Worm (Caenorhabditis elegans): ENCODE results near the gene Y53G8AR.6.
"Not testable (repeated sequence)": the region's sequence is repeated elsewhere in the genome, so short reads cannot be mapped to it uniquely, and the experiment has no call there.

The Y53G8AR.6 gene

ce11 chrIII:3259691-3260090 lies 34.9 kb upstream of the Y53G8AR.6 start, which contains the start of gene Y53G8AM.6:
Gene Y53G8AM.6 (minus strand): TSS chrIII:3259791.
- not testable (repeated sequence) for TF ChIP-seq F13C5.2 (tag; optimal IDR thresholded peaks at IDR 0.05); tbx-11 (GFP tag; IDR thresholded peaks at IDR 0.05); pes-1 (GFP tag; IDR thresholded peaks at IDR 0.05)

DNA sequence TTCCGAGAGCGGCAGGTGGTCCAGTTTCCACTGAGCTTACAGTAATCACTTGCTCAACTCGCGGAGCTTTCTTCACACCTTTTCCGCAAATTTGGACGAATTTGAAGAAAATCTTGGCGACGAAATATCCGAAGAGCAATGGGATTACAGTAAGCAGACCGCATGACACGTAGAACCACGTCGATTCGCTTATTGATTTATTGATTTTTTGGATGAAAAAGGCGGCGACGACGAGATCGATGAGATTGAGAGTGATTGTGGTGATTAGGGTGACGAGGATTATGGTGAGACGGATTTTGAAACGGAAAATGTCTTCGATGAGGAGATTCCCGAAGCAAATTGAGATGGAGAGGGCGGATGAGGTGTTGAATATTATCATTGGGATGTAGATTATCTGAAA lies 30.8 kb upstream of the Y53G8AR.6 start:
- no peak for TF ChIP-seq tbx-11 (GFP tag; IDR thresholded peaks at IDR 0.05)
- TF ChIP-seq F13C5.2 (tag; optimal IDR thresholded peaks at IDR 0.05): no peak
- no peak for TF ChIP-seq scrt-1 (GFP tag; IDR thresholded peaks at IDR 0.05)
- TF ChIP-seq hmg-4 (GFP tag; optimal IDR thresholded peaks at IDR 0.05): no peak

DNA sequence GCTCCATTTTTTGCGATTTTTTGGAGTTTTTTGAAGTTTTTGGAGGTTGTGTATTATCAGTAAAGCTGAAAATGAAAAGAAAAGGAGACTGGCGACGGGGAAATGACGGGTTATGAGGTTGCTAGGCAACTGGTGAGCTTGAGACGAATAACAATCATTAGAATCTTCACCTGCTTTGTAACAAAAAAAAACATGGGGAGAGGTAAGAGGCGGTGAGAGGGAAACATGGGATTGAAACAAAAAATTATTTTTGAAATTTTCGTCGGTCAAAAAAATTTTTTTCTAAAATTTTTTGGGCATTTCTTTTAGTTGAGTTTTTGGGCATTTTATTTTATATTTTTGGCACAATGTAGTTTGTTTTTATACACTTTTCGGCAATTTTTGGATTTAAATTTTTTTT lies 27.9 kb upstream of the Y53G8AR.6 start, which contains the start of gene Y53G8AM.7:
Y53G8AM.7 (minus strand) TSS at position 101 of the 400 bp plus-strand sequence.
- TF ChIP-seq tra-4 (tag; optimal IDR thresholded peaks at IDR 0.05) (no peak), scrt-1 (GFP tag; IDR thresholded peaks at IDR 0.05) (no peak), B0310.2 (tag; optimal IDR thresholded peaks at IDR 0.05) (no peak), hmg-4 (GFP tag; optimal IDR thresholded peaks at IDR 0.05) (no peak)

DNA sequence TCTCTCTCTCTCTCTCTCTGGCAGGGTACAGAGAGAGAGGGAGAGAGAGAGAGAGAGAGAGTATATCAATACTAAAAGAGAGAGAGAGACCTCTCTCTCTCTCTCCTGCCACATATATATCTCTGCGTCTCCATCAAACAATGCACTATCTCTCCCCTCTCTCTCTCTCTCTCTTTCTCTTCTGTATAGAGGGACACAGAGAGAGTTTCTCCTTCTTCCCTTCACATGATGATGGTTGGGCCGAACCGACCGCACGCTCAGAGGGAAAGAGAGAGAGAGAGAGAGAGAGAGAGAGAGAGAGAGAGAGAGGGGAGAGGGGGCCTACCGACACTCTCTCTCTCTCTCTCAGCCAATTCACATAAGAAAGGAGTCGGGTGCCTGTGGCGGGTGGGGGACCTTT lies 22.9 kb upstream of the Y53G8AR.6 start:
- peak; percentile 52 for TF ChIP-seq F13C5.2 (tag; optimal IDR thresholded peaks at IDR 0.05)
- peak; percentile 56; the same call in 1 of the 2 replicates for TF ChIP-seq sea-1 (GFP tag; conservative IDR thresholded peaks at IDR 0.05)
- TF ChIP-seq B0310.2 (tag; optimal IDR thresholded peaks at IDR 0.05): no peak

ce11 chrIII:3273141-3273540 lies 21.4 kb upstream of the Y53G8AR.6 start:
- TF ChIP-seq F13C5.2 (tag; optimal IDR thresholded peaks at IDR 0.05) (peak; percentile 6), tra-4 (tag; optimal IDR thresholded peaks at IDR 0.05) (no peak), tbx-11 (GFP tag; IDR thresholded peaks at IDR 0.05) (no peak)

DNA sequence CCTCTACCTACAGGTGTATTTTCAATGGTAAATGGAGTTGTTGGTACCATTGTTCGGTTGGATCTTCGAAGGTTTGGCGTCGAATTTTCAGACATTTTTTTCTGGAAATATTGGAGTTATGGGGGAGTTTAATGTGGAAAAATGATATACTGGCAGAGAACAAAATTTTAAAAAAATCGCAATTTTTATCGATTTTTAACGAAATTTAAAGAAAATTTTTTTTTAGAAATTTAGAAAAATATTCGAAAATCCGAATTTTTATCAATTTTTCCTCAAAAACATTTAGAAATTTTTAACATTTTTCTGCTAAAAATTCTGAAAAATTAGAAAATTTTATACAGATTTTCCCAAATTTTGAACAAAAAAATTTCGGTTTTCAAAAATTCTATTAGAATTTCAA lies 15.9 kb upstream of the Y53G8AR.6 start, which contains the start of gene Y53G8AM.8:
Y53G8AM.8 (minus strand) TSS at position 101 of the 400 bp plus-strand sequence.
- no peak for TF ChIP-seq pes-1 (GFP tag; IDR thresholded peaks at IDR 0.05)
- no peak for TF ChIP-seq tra-4 (tag; optimal IDR thresholded peaks at IDR 0.05)
- no peak for TF ChIP-seq ceh-36 (tag; optimal IDR thresholded peaks at IDR 0.05)
- TF ChIP-seq sea-1 (GFP tag; conservative IDR thresholded peaks at IDR 0.05): no peak
- TF ChIP-seq hnd-1 (tag; optimal IDR thresholded peaks at IDR 0.05): no peak
- TF ChIP-seq tbx-37 (GFP tag; conservative IDR thresholded peaks at IDR 0.05): no peak
- TF ChIP-seq tbx-11 (GFP tag; IDR thresholded peaks at IDR 0.05): no peak
- TF ChIP-seq flt-1 (GFP tag; IDR thresholded peaks at IDR 0.05): no peak
- no peak for TF ChIP-seq hmbx-1 (tag; optimal IDR thresholded peaks at IDR 0.05)
- no peak for TF ChIP-seq hmg-4 (GFP tag; optimal IDR thresholded peaks at IDR 0.05)
- TF ChIP-seq ama-1 (optimal IDR thresholded peaks at IDR 0.05): no peak
- TF ChIP-seq scrt-1 (GFP tag; IDR thresholded peaks at IDR 0.05): no peak
- no peak for TF ChIP-seq aly-1 (tag; optimal IDR thresholded peaks at IDR 0.05)
- TF ChIP-seq B0310.2 (tag; optimal IDR thresholded peaks at IDR 0.05): no peak
- TF ChIP-seq ceh-13 (GFP tag; optimal IDR thresholded peaks at IDR 0.05): no peak

DNA sequence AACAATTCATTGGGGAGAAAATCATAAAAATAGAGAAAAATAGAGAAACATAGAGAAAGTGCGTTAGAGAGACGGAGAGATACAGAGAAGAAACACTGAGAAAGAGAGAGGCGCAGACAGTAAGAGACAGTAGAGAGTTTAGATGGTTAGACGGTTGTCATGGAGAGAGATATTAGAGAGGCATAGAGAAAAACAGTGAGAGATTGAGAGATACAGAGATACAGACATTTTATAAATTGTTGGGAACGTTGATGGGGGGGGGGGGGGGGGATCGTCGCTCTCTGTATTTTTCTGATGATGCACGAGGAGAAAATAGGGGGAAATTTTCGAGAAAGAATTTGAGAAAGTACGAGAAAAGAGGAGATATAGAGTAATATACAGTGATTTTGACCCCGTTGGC lies 15.2 kb upstream of the Y53G8AR.6 start:
- TF ChIP-seq tbx-11 (GFP tag; IDR thresholded peaks at IDR 0.05): no peak
- no peak for TF ChIP-seq aly-1 (tag; optimal IDR thresholded peaks at IDR 0.05)
- TF ChIP-seq F13C5.2 (tag; optimal IDR thresholded peaks at IDR 0.05): no peak

- no peak for TF ChIP-seq hmbx-1 (tag; optimal IDR thresholded peaks at IDR 0.05)
- no peak for TF ChIP-seq aly-1 (tag; optimal IDR thresholded peaks at IDR 0.05)
- no peak for TF ChIP-seq ceh-13 (GFP tag; optimal IDR thresholded peaks at IDR 0.05)
- TF ChIP-seq tbx-37 (GFP tag; conservative IDR thresholded peaks at IDR 0.05): no peak
- TF ChIP-seq sea-1 (GFP tag; conservative IDR thresholded peaks at IDR 0.05): no peak
- TF ChIP-seq ama-1 (optimal IDR thresholded peaks at IDR 0.05): no peak
- TF ChIP-seq tbx-11 (GFP tag; IDR thresholded peaks at IDR 0.05): no peak
- TF ChIP-seq ets-7 (tag; optimal IDR thresholded peaks at IDR 0.05): no peak
- no peak for TF ChIP-seq F13C5.2 (tag; optimal IDR thresholded peaks at IDR 0.05)
- TF ChIP-seq hnd-1 (tag; optimal IDR thresholded peaks at IDR 0.05): no peak
These were observed 12.6 kb upstream of the Y53G8AR.6 start, which contains the start of gene mfsd-8 for ce11 chrIII:3281860-3282358. Gene mfsd-8 (plus strand): TSS chrIII:3282308.

DNA sequence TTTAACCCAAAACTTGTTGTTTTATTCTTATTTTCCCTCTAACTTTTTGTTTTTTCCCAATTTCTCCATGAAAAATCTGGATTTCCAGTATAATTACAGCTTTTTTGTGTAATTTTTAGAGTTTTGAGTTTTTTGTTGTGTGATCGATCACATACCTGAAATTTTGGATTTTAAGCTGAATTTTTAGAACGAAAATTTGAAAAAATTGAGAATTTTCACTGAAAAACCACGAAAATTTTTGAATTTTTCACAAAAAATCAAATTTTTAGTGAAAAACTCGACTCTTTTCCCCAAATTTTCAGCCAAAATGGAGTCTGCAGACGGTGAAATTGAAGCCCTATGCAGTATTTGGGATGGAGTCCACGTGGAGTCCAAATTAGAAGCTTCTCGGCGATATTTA lies 2.6 kb downstream of the Y53G8AR.6 start, which contains the start of gene Y53G8AR.5:
Y53G8AR.5 (plus strand) TSS at position 301 of the 400 bp plus-strand sequence.
- no peak for TF ChIP-seq tra-4 (tag; optimal IDR thresholded peaks at IDR 0.05)
- no peak for TF ChIP-seq ets-7 (tag; optimal IDR thresholded peaks at IDR 0.05)
- no peak for TF ChIP-seq tbx-11 (GFP tag; IDR thresholded peaks at IDR 0.05)
- no peak for TF ChIP-seq tbx-37 (GFP tag; conservative IDR thresholded peaks at IDR 0.05)
- no peak for TF ChIP-seq aly-1 (tag; optimal IDR thresholded peaks at IDR 0.05)
- no peak for TF ChIP-seq hnd-1 (tag; optimal IDR thresholded peaks at IDR 0.05)
- no peak for TF ChIP-seq ama-1 (optimal IDR thresholded peaks at IDR 0.05)
- TF ChIP-seq hmbx-1 (tag; optimal IDR thresholded peaks at IDR 0.05): no peak
- no peak for TF ChIP-seq hmg-4 (GFP tag; optimal IDR thresholded peaks at IDR 0.05)
- no peak for TF ChIP-seq ceh-13 (GFP tag; optimal IDR thresholded peaks at IDR 0.05)
- TF ChIP-seq sea-1 (GFP tag; conservative IDR thresholded peaks at IDR 0.05): no peak
